Worm (Caenorhabditis elegans) whole organism, early embryonic: ENCODE data around the gene C48D5.3.

Experiments used
- B0310.2 ChIP-seq: sonication (generic microtip); optimal IDR thresholded peaks from 2 replicates; lab custom pipeline; 2016; ENCODE audit warnings: mild to moderate bottlenecking, missing genetic modification characterization, missing compliant biosample characterization
- ama-1 ChIP-seq: fragments of 150-350 bp; optimal IDR thresholded peaks from 2 replicates; lab custom pipeline; 2014
- ceh-36 ChIP-seq: sonication (generic microtip); optimal IDR thresholded peaks from 2 replicates; lab custom pipeline; 2016; ENCODE audit warnings: missing genetic modification characterization, inconsistent platforms, missing compliant biosample characterization
- flt-1 ChIP-seq: fragments of 200-800 bp; sonication (Bioruptor generic); IDR thresholded peaks from 2 replicates; pipeline ENCODE4 v1.3.6; 2022; ENCODE audit warnings: missing genetic modification characterization, missing compliant biosample characterization
- hmbx-1 ChIP-seq: sonication (generic microtip); optimal IDR thresholded peaks from 2 replicates; lab custom pipeline; 2016; ENCODE audit warnings: mild to moderate bottlenecking, missing genetic modification characterization, missing compliant biosample characterization
- hmg-4 ChIP-seq: fragments of 200-800 bp; sonication (Bioruptor generic); optimal IDR thresholded peaks from 2 replicates; lab custom pipeline; 2018; ENCODE audit warnings: mild to moderate bottlenecking, missing genetic modification characterization, missing compliant biosample characterization
- scrt-1 ChIP-seq: fragments of 200-800 bp; sonication (Bioruptor generic); IDR thresholded peaks from 2 replicates; pipeline ENCODE4 v1.3.6; 2022; ENCODE audit warnings: missing genetic modification characterization, missing compliant biosample characterization
- tbx-11 ChIP-seq: fragments of 200-800 bp; sonication (Bioruptor generic); IDR thresholded peaks from 2 replicates; pipeline ENCODE4 v1.3.6; 2022; ENCODE audit warnings: missing genetic modification characterization, missing compliant biosample characterization

- TF ChIP-seq flt-1 (GFP tag; lab: Robert Waterston, UW) (no peak), scrt-1 (GFP tag; lab: Robert Waterston, UW) (no peak), B0310.2 (no peak), hmg-4 (GFP tag; lab: Kevin White, UChicago) (no peak), ama-1 (lab: Kevin White, UChicago) (no peak), ceh-36 (no peak), hmbx-1 (no peak), tbx-11 (no peak)
These were observed 41.1 kb downstream of the C48D5.3 start for ce11 chrIII:3540424-3540823.
